Worm (Caenorhabditis elegans) whole organism, young adult: Measurements from ENCODE around the gene Y53F4B.51.

Experiments
- B0336.3 ChIP-seq: fragments of 200-800 bp; sonication (Bioruptor generic); IDR thresholded peaks from 2 replicates; pipeline ENCODE4 v1.3.6; 2022; ENCODE audit warnings: missing genetic modification characterization, missing compliant biosample characterization
- D2030.7 ChIP-seq: fragments of 200-800 bp; sonication (Bioruptor generic); IDR thresholded peaks from 2 replicates; pipeline ENCODE4 v1.3.6; 2022; ENCODE audit warnings: missing genetic modification reagents, missing genetic modification characterization, missing compliant biosample characterization
- F23B12.7 ChIP-seq: sonication (generic microtip); optimal IDR thresholded peaks from 2 replicates; lab custom pipeline; 2017; ENCODE audit warnings: missing genetic modification characterization, mild to moderate bottlenecking, missing compliant biosample characterization, antibody characterized with exemption, moderate library complexity; ENCODE audit not compliant: insufficient read depth
- F55B11.4 ChIP-seq: sonication (generic microtip); optimal IDR thresholded peaks from 2 replicates; lab custom pipeline; 2016; ENCODE audit warnings: missing compliant biosample characterization, missing genetic modification characterization, borderline replicate concordance; ENCODE audit not compliant: insufficient read depth
- K11D2.4 ChIP-seq: fragments of 200-800 bp; sonication (Bioruptor generic); IDR thresholded peaks from 2 replicates; pipeline ENCODE4 v1.3.6; 2022; ENCODE audit warnings: missing genetic modification reagents, missing genetic modification characterization, missing compliant biosample characterization
- T07F8.4 ChIP-seq: sonication (generic microtip); optimal IDR thresholded peaks from 2 replicates; lab custom pipeline; 2016; ENCODE audit warnings: mild to moderate bottlenecking, missing genetic modification characterization, moderate library complexity, missing compliant biosample characterization
- Y53F4B.3 ChIP-seq: fragments of 200-800 bp; sonication (Bioruptor generic); IDR thresholded peaks from 2 replicates; pipeline ENCODE4 v1.3.6; 2022; ENCODE audit warnings: missing genetic modification reagents, missing genetic modification characterization, missing compliant biosample characterization
- Y53G8AR.9 ChIP-seq: fragments of 200-800 bp; sonication (Bioruptor generic); conservative IDR thresholded peaks from 2 replicates; pipeline ENCODE4 v1.3.6; 2022; ENCODE audit warnings: missing genetic modification reagents, missing genetic modification characterization, missing compliant biosample characterization
- Y79H2A.3 ChIP-seq: fragments of 200-800 bp; sonication (Bioruptor generic); conservative IDR thresholded peaks from 2 replicates; pipeline ENCODE4 v1.3.6; 2022; ENCODE audit warnings: missing genetic modification reagents, missing genetic modification characterization, missing compliant biosample characterization
- athp-1 ChIP-seq: sonication (generic microtip); optimal IDR thresholded peaks from 2 replicates; lab custom pipeline; 2017; ENCODE audit warnings: mild to moderate bottlenecking, missing genetic modification characterization, missing compliant biosample characterization
- ccch-3 ChIP-seq: fragments of 200-800 bp; sonication (Bioruptor generic); optimal IDR thresholded peaks from 2 replicates; lab custom pipeline; 2018; ENCODE audit warnings: mild to moderate bottlenecking, missing genetic modification characterization, missing compliant biosample characterization
- cebp-2 ChIP-seq: fragments of 200-800 bp; sonication (Bioruptor generic); IDR thresholded peaks from 2 replicates; pipeline ENCODE4 v1.3.6; 2022; ENCODE audit warnings: missing genetic modification characterization, missing compliant biosample characterization
- ceh-100 ChIP-seq: fragments of 200-800 bp; sonication (Bioruptor generic); IDR thresholded peaks from 2 replicates; pipeline ENCODE4 v1.3.6; 2022; ENCODE audit warnings: missing genetic modification reagents, missing genetic modification characterization, missing compliant biosample characterization
- ceh-40 ChIP-seq: fragments of 200-800 bp; sonication (Bioruptor generic); IDR thresholded peaks from 2 replicates; pipeline ENCODE4 v1.3.6; 2022; ENCODE audit warnings: missing genetic modification characterization, missing compliant biosample characterization
- ceh-91 ChIP-seq: fragments of 200-800 bp; sonication (Bioruptor generic); IDR thresholded peaks from 2 replicates; pipeline ENCODE4 v1.3.6; 2022; ENCODE audit warnings: missing genetic modification reagents, missing genetic modification characterization, missing compliant biosample characterization
- chd-7 ChIP-seq: sonication (generic microtip); optimal IDR thresholded peaks from 2 replicates; lab custom pipeline; 2016; ENCODE audit warnings: mild to moderate bottlenecking, missing genetic modification characterization, moderate library complexity, missing compliant biosample characterization
- dox-1 ChIP-seq: fragments of 200-800 bp; sonication (Bioruptor generic); IDR thresholded peaks from 2 replicates; pipeline ENCODE4 v1.3.6; 2022; ENCODE audit warnings: missing genetic modification reagents, missing genetic modification characterization, missing compliant biosample characterization
- egl-44 ChIP-seq: fragments of 200-800 bp; sonication (Bioruptor generic); IDR thresholded peaks from 2 replicates; pipeline ENCODE4 v1.3.6; 2022; ENCODE audit warnings: missing genetic modification reagents, missing genetic modification characterization, missing compliant biosample characterization
- egrh-3 ChIP-seq: fragments of 200-800 bp; sonication (Bioruptor generic); IDR thresholded peaks from 2 replicates; pipeline ENCODE4 v1.3.6; 2022; ENCODE audit warnings: missing genetic modification reagents, missing genetic modification characterization, missing compliant biosample characterization
- him-1 ChIP-seq: sonication (generic microtip); optimal IDR thresholded peaks from 2 replicates; lab custom pipeline; 2016; ENCODE audit warnings: missing genotype, missing genetic modification reagents, missing genetic modification characterization, missing compliant biosample characterization
- hsf-1 ChIP-seq: fragments of 200-800 bp; sonication (Bioruptor generic); IDR thresholded peaks from 2 replicates; pipeline ENCODE4 v1.3.6; 2022; ENCODE audit warnings: missing genetic modification reagents, missing genetic modification characterization, missing compliant biosample characterization
- lag-1 ChIP-seq: fragments of 200-800 bp; sonication (Bioruptor generic); IDR thresholded peaks from 2 replicates; pipeline ENCODE4 v1.3.6; 2022; ENCODE audit warnings: missing genetic modification reagents, missing genetic modification characterization, missing compliant biosample characterization
- let-607 ChIP-seq, 2 experiments: fragments of 200-800 bp in 1 of 2; sonication (Bioruptor generic) in 1 of 2; sonication (generic microtip) in 1 of 2; optimal IDR thresholded peaks; 2 replicates each; lab custom pipeline; 2016 to 2018; ENCODE audit warnings: mild to moderate bottlenecking in 2 of 2, missing compliant biosample characterization in 2 of 2, missing genetic modification characterization in 2 of 2, moderate library complexity in 2 of 2, missing genotype in 1 of 2
- lin-26 ChIP-seq: fragments of 200-800 bp; sonication (Bioruptor generic); IDR thresholded peaks from 2 replicates; pipeline ENCODE4 v1.3.6; 2022; ENCODE audit warnings: missing genetic modification reagents, missing genetic modification characterization, missing compliant biosample characterization
- lin-40 ChIP-seq: sonication (generic microtip); optimal IDR thresholded peaks from 2 replicates; lab custom pipeline; 2016; ENCODE audit warnings: missing genetic modification characterization, mild to moderate bottlenecking, missing compliant biosample characterization, missing genotype, missing genetic modification reagents
- mcd-1 ChIP-seq: fragments of 200-800 bp; sonication (Bioruptor generic); IDR thresholded peaks from 2 replicates; pipeline ENCODE4 v1.3.6; 2022; ENCODE audit warnings: missing genetic modification reagents, missing genetic modification characterization, missing compliant biosample characterization
- mel-28 ChIP-seq: sonication (generic microtip); optimal IDR thresholded peaks from 2 replicates; lab custom pipeline; 2016; ENCODE audit warnings: borderline replicate concordance, mild to moderate bottlenecking, missing genetic modification characterization, missing compliant biosample characterization
- nfyb-1 ChIP-seq: fragments of 200-800 bp; sonication (Bioruptor generic); IDR thresholded peaks from 2 replicates; pipeline ENCODE4 v1.3.6; 2022; ENCODE audit warnings: missing genetic modification reagents, missing genetic modification characterization, missing compliant biosample characterization
- nhr-120 ChIP-seq: fragments of 200-800 bp; sonication (Bioruptor generic); IDR thresholded peaks from 2 replicates; pipeline ENCODE4 v1.3.6; 2022; ENCODE audit warnings: missing genetic modification characterization, missing compliant biosample characterization
- snpc-1.1 ChIP-seq: sonication (generic microtip); optimal IDR thresholded peaks from 2 replicates; lab custom pipeline; 2017; ENCODE audit warnings: missing genetic modification characterization, mild to moderate bottlenecking, missing compliant biosample characterization, antibody characterized with exemption, moderate library complexity, missing genotype, missing genetic modification reagents; ENCODE audit not compliant: insufficient read depth
- snpc-1.3 ChIP-seq: sonication (generic microtip); optimal IDR thresholded peaks from 2 replicates; lab custom pipeline; 2017; ENCODE audit warnings: missing genetic modification characterization, mild to moderate bottlenecking, missing compliant biosample characterization, antibody characterized with exemption, moderate library complexity, missing genotype, missing genetic modification reagents; ENCODE audit not compliant: insufficient read depth
- snpc-3.4 ChIP-seq: sonication (generic microtip); optimal IDR thresholded peaks from 2 replicates; lab custom pipeline; 2017; ENCODE audit warnings: missing genetic modification characterization, mild to moderate bottlenecking, missing compliant biosample characterization, antibody characterized with exemption, moderate library complexity, missing genotype, missing genetic modification reagents
- sptf-2 ChIP-seq: fragments of 200-800 bp; sonication (Bioruptor generic); optimal IDR thresholded peaks from 2 replicates; lab custom pipeline; 2018; ENCODE audit warnings: mild to moderate bottlenecking, missing genetic modification characterization, missing compliant biosample characterization
- tbp1 ChIP-seq: fragments of 200-800 bp; sonication (Bioruptor generic); optimal IDR thresholded peaks from 2 replicates; lab custom pipeline; 2018; ENCODE audit warnings: mild to moderate bottlenecking, missing genetic modification characterization, missing compliant biosample characterization
- unc-62 ChIP-seq: fragments of 150-350 bp; optimal IDR thresholded peaks from 2 replicates; lab custom pipeline; 2014; ENCODE audit warnings: missing biosample characterization, missing genetic modification reagents, missing genetic modification characterization
- xnd-1 ChIP-seq: sonication (generic microtip); optimal IDR thresholded peaks from 2 replicates; lab custom pipeline; 2016; ENCODE audit warnings: missing genotype, missing genetic modification reagents, missing genetic modification characterization, missing compliant biosample characterization
- zfh-2 ChIP-seq: fragments of 200-800 bp; sonication (Bioruptor generic); conservative IDR thresholded peaks from 2 replicates; pipeline ENCODE4 v1.3.6; 2022; ENCODE audit warnings: missing genetic modification reagents, missing genetic modification characterization, missing compliant biosample characterization
- zim-3 ChIP-seq: sonication (generic microtip); optimal IDR thresholded peaks from 2 replicates; lab custom pipeline; 2017; ENCODE audit warnings: mild to moderate bottlenecking, missing genetic modification characterization, moderate library complexity, missing compliant biosample characterization
- ztf-22 ChIP-seq: fragments of 200-800 bp; sonication (Bioruptor generic); optimal IDR thresholded peaks from 2 replicates; lab custom pipeline; 2018; ENCODE audit warnings: mild to moderate bottlenecking, missing genetic modification characterization, moderate library complexity, missing compliant biosample characterization
- ztf-25 ChIP-seq: fragments of 200-800 bp; sonication (Bioruptor generic); IDR thresholded peaks from 2 replicates; pipeline ENCODE4 v1.3.6; 2022; ENCODE audit warnings: missing genetic modification reagents, missing genetic modification characterization, missing compliant biosample characterization
- ztf-28 ChIP-seq: fragments of 200-800 bp; sonication (Bioruptor generic); IDR thresholded peaks from 2 replicates; pipeline ENCODE4 v1.3.6; 2022; ENCODE audit warnings: missing genetic modification reagents, missing genetic modification characterization, missing compliant biosample characterization
- ztf-3 ChIP-seq: fragments of 200-800 bp; sonication (Bioruptor generic); optimal IDR thresholded peaks from 2 replicates; lab custom pipeline; 2018; ENCODE audit warnings: mild to moderate bottlenecking, missing genetic modification characterization, missing compliant biosample characterization
- ztf-6 ChIP-seq: fragments of 200-800 bp; sonication (Bioruptor generic); IDR thresholded peaks from 2 replicates; pipeline ENCODE4 v1.3.6; 2022; ENCODE audit warnings: missing genetic modification reagents, missing genetic modification characterization, missing compliant biosample characterization

The Y53F4B.51 gene

DNA sequence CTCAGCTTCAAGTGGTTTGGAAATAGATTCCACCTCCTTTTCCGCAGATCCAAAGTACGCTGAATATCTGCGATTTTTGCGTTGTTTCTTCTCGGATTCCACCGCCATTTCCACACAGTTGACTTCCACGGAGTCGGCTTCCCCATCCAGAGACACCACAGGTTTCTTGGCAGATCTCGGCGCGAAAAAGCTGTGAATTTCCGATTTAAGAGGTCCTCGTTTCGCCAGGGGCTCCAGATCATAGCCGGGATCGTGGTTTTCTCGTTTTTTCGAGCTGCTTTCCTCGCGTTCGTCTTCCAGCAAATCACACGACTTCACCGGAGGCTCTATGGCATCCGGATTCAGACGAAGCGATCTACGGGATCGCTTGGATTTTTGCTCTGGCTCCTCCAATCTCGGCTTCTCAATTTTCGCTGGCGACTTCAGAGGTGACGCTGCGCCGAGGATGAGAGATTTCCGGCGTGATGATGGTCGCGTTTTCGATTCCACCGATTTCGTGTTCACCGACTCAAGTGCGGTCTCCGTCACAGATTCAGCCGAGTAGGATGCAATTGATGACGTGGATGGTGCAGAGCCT, 5.7 kb downstream of the Y53F4B.51 start:
- TF ChIP-seq zfh-2 (peak; percentile 34; the same call in 1 of the 2 replicates), lin-26 (GFP tag; lab: Robert Waterston, UW) (0 out of 2 replicates have a peak, but pooled peaks have one; percentile 21), ceh-40 (GFP tag; lab: Robert Waterston, UW) (no peak), chd-7 (tag; lab: Kevin White, UChicago) (no peak), ceh-100 (GFP tag; lab: Robert Waterston, UW) (no peak), egrh-3 (peak; percentile 18; the same call in 1 of the 2 replicates), B0336.3 (GFP tag; lab: Robert Waterston, UW) (no peak), snpc-1.1 (no peak), unc-62 (GFP tag; lab: Kevin White, UChicago) (no peak), snpc-3.4 (tag; lab: Kevin White, UChicago) (no peak), ztf-25 (GFP tag; lab: Robert Waterston, UW) (no peak), lag-1 (GFP tag; lab: Robert Waterston, UW) (no peak)
- TF ChIP-seq, all 124 proteins: peak for 3

DNA sequence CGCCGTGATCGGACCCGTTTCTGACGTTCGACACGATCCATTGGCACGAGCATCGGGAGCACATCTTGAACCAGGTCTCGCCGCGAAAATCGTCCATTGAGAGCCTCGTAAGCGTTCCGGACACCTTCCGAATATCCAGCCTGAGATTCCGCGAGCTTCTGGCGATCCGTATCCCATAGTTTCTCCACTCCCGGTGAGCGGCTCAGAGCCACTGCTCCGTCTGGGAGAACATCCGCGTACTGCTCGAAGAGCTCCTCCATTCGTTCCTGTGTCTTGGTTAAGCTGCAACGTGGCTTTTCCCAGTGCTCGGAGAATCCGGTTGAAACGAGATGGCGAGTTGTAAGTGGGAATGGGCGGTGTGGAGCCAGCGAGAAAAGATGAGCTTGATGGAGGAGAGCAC, 9.1 kb downstream of the Y53F4B.51 start:
- TF ChIP-seq cebp-2 (GFP tag; lab: Robert Waterston, UW) (0 out of 2 replicates have a peak, but pooled peaks have one; percentile 23), egrh-3 (peak; percentile 27; the same call in 1 of the 2 replicates), sptf-2 (GFP tag; lab: Kevin White, UChicago) (no peak), Y53F4B.3 (GFP tag; lab: Robert Waterston, UW) (no peak), ztf-28 (GFP tag; lab: Robert Waterston, UW) (0 out of 2 replicates have a peak, but pooled peaks have one; percentile 48), K11D2.4 (GFP tag; lab: Robert Waterston, UW) (no peak), athp-1 (tag; lab: Kevin White, UChicago) (no peak), zfh-2 (peak; percentile 82), xnd-1 (tag; lab: Kevin White, UChicago) (no peak), F23B12.7 (tag; lab: Kevin White, UChicago) (no peak), nhr-120 (GFP tag; lab: Robert Waterston, UW) (no peak), Y79H2A.3 (GFP tag; lab: Robert Waterston, UW) (no peak), T07F8.4 (tag; lab: Kevin White, UChicago) (no peak), ztf-25 (GFP tag; lab: Robert Waterston, UW) (no peak), ztf-6 (GFP tag; lab: Robert Waterston, UW) (no peak), let-607 (tag; optimal IDR thresholded peaks at IDR 0.05; lab: Kevin White, UChicago) (no peak), snpc-3.4 (tag; lab: Kevin White, UChicago) (no peak), nfyb-1 (no peak), F55B11.4 (tag; lab: Kevin White, UChicago) (no peak), ceh-91 (no peak)

DNA sequence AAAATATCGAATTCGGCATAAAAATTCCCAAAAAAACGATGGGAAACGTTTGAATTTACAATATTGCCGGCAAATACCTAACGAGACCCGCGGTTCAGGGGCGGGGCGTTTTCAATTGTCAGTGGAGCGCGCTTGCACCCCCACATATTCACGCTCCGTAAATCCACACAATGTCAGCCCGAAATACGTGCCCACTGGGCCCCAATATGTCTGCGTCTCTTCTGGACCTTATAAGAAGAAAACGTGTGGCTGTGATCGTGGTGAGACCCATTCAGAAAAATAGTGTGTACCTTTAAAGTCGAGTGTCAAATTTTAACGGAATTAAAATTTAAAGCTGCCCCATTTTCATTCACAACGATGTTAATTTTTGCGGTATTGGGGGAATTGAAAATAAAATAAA, 9.7 kb downstream of the Y53F4B.51 start:
- TF ChIP-seq Y53G8AR.9 (GFP tag; lab: Robert Waterston, UW), result peak; percentile 89
- peak; percentile 42; the same call in 1 of the 2 replicates for TF ChIP-seq dox-1 (GFP tag; lab: Robert Waterston, UW)
- TF ChIP-seq mel-28, result no peak
- TF ChIP-seq hsf-1 (GFP tag; lab: Robert Waterston, UW), result peak; percentile 87
- TF ChIP-seq lin-40, result no peak
- no peak for TF ChIP-seq ztf-22 (GFP tag; lab: Kevin White, UChicago)
- TF ChIP-seq egrh-3, result 0 out of 2 replicates have a peak, but pooled peaks have one; percentile 6
- TF ChIP-seq ccch-3 (GFP tag; lab: Kevin White, UChicago), result no peak
- TF ChIP-seq D2030.7 (GFP tag; lab: Robert Waterston, UW), result peak; percentile 75
- TF ChIP-seq mcd-1 (GFP tag; lab: Robert Waterston, UW), result peak; percentile 70
- no peak; the same call in 1 of the 2 replicates for TF ChIP-seq egl-44 (GFP tag; lab: Robert Waterston, UW)
- TF ChIP-seq unc-62 (GFP tag; lab: Kevin White, UChicago), result no peak
- TF ChIP-seq him-1 (tag; lab: Kevin White, UChicago), result peak; percentile 48
- TF ChIP-seq ztf-3 (GFP tag; lab: Kevin White, UChicago), result no peak
- TF ChIP-seq zim-3 (tag; lab: Kevin White, UChicago), result peak; percentile 44
- peak; percentile 93 for TF ChIP-seq B0336.3 (GFP tag; lab: Robert Waterston, UW)
- TF ChIP-seq Y53F4B.3 (GFP tag; lab: Robert Waterston, UW), result no peak
- no peak for TF ChIP-seq ztf-28 (GFP tag; lab: Robert Waterston, UW)
- TF ChIP-seq ztf-6 (GFP tag; lab: Robert Waterston, UW), result no peak
- TF ChIP-seq snpc-1.3, result no peak
- peak; percentile 49 for TF ChIP-seq tbp1 (GFP tag; lab: Kevin White, UChicago)
